Worm (Caenorhabditis elegans) whole organism, young adult: ENCODE data around the gene F54B8.4.

ENCODE experiments used
- B0336.3 ChIP-seq: fragments of 200-800 bp; sonication (Bioruptor generic); IDR thresholded peaks from 2 replicates; pipeline ENCODE4 v1.3.6; 2022; ENCODE audit warnings: missing genetic modification characterization, missing compliant biosample characterization
- T07F8.4 ChIP-seq: sonication (generic microtip); optimal IDR thresholded peaks from 2 replicates; lab custom pipeline; 2016; ENCODE audit warnings: mild to moderate bottlenecking, missing genetic modification characterization, moderate library complexity, missing compliant biosample characterization
- Y53F4B.3 ChIP-seq: fragments of 200-800 bp; sonication (Bioruptor generic); IDR thresholded peaks from 2 replicates; pipeline ENCODE4 v1.3.6; 2022; ENCODE audit warnings: missing genetic modification reagents, missing genetic modification characterization, missing compliant biosample characterization
- Y79H2A.3 ChIP-seq: fragments of 200-800 bp; sonication (Bioruptor generic); conservative IDR thresholded peaks from 2 replicates; pipeline ENCODE4 v1.3.6; 2022; ENCODE audit warnings: missing genetic modification reagents, missing genetic modification characterization, missing compliant biosample characterization
- ama-1 ChIP-seq, 3 experiments: fragments of 150-350 bp in 1 of 3; sonication (generic microtip) in 2 of 3; optimal IDR thresholded peaks; 2 replicates each; lab custom pipeline; 2014 to 2018; ENCODE audit warnings: missing biosample characterization in 2 of 3, missing genetic modification characterization in 2 of 3, missing genetic modification reagents in 2 of 3
- dpl-1 ChIP-seq: fragments of 150-350 bp; optimal IDR thresholded peaks from 2 replicates; lab custom pipeline; 2014; ENCODE audit warnings: missing biosample characterization, missing genetic modification reagents, missing genetic modification characterization
- egl-18 ChIP-seq: fragments of 200-800 bp; sonication (Bioruptor generic); IDR thresholded peaks from 2 replicates; pipeline ENCODE4 v1.3.6; 2022; ENCODE audit warnings: missing genetic modification reagents, missing genetic modification characterization, missing compliant biosample characterization
- fkh-3 ChIP-seq: sonication (generic microtip); optimal IDR thresholded peaks from 2 replicates; lab custom pipeline; 2016; ENCODE audit warnings: mild to moderate bottlenecking, missing genetic modification characterization, missing compliant biosample characterization
- madf-10 ChIP-seq: sonication (generic microtip); optimal IDR thresholded peaks from 2 replicates; lab custom pipeline; 2016; ENCODE audit warnings: mild to moderate bottlenecking, missing genetic modification characterization, missing compliant biosample characterization
- rpc-1 ChIP-seq, 2 experiments: fragments of 150-350 bp in 1 of 2; sonication (generic microtip) in 1 of 2; optimal IDR thresholded peaks; 2 replicates each; lab custom pipeline; 2014 to 2018; ENCODE audit warnings: missing biosample characterization in 1 of 2, missing genetic modification characterization in 1 of 2, missing genetic modification reagents in 1 of 2, missing genotype in 1 of 2
- snpc-4 ChIP-seq, 5 experiments: fragments of 150-350 bp in 1 of 5; sonication (generic microtip) in 4 of 5; optimal IDR thresholded peaks; 2 replicates each; lab custom pipeline; 2014 to 2018; ENCODE audit warnings: missing genetic modification characterization in 5 of 5, missing biosample characterization in 3 of 5, antibody characterized with exemption in 2 of 5, mild to moderate bottlenecking in 2 of 5, missing compliant biosample characterization in 2 of 5, missing genotype in 2 of 5, moderate library complexity in 2 of 5, missing genetic modification reagents in 1 of 5
- unc-130 ChIP-seq: sonication (generic microtip); optimal IDR thresholded peaks from 2 replicates; lab custom pipeline; 2016; ENCODE audit warnings: missing genetic modification reagents, missing genetic modification characterization, missing compliant biosample characterization
- ztf-18 ChIP-seq: sonication (generic microtip); optimal IDR thresholded peaks from 2 replicates; lab custom pipeline; 2016; ENCODE audit warnings: missing genotype, mild to moderate bottlenecking, missing genetic modification characterization, missing compliant biosample characterization
- ztf-28 ChIP-seq: fragments of 200-800 bp; sonication (Bioruptor generic); IDR thresholded peaks from 2 replicates; pipeline ENCODE4 v1.3.6; 2022; ENCODE audit warnings: missing genetic modification reagents, missing genetic modification characterization, missing compliant biosample characterization

ce11 chrV:15829907-15830306 lies 13.7 kb downstream of the F54B8.4 start, which contains the start of gene srbc-55:
- TF ChIP-seq egl-18 (GFP tag; lab: Robert Waterston, UW) (no peak), unc-130 (no peak), T07F8.4 (tag; lab: Kevin White, UChicago) (no peak), madf-10 (no peak), B0336.3 (GFP tag; lab: Robert Waterston, UW) (no peak), Y53F4B.3 (GFP tag; lab: Robert Waterston, UW) (no peak), ama-1 (optimal IDR thresholded peaks at IDR 0.05; lab: Kevin White, UChicago) (no peak), ama-1 (GFP tag; optimal IDR thresholded peaks at IDR 0.05; lab: Kevin White, UChicago) (no peak), rpc-1 (optimal IDR thresholded peaks at IDR 0.05; lab: Kevin White, UChicago) (no peak), rpc-1 (tag; optimal IDR thresholded peaks at IDR 0.05; lab: Kevin White, UChicago) (no peak), fkh-3 (tag; lab: Kevin White, UChicago) (no peak), ztf-18 (tag; lab: Kevin White, UChicago) (no peak), dpl-1 (no peak), snpc-4 (GFP tag; optimal IDR thresholded peaks at IDR 0.05; lab: Kevin White, UChicago) (no peak), snpc-4 (tag; optimal IDR thresholded peaks at IDR 0.05; lab: Kevin White, UChicago) (no peak), ztf-28 (GFP tag; lab: Robert Waterston, UW) (no peak), Y79H2A.3 (GFP tag; lab: Robert Waterston, UW) (no peak)
